Fruit fly (Drosophila melanogaster) whole organism, wandering third instar larva: ENCODE measurements around the gene Kal1.

Experiments used
- Abd-B ChIP-seq: fragments of >200 bp; optimal IDR thresholded peaks from 2 replicates; lab custom pipeline; 2017; ENCODE audit warnings: missing biosample characterization, missing genetic modification characterization
- CG32264 ChIP-seq: fragments of 200-800 bp; sonication (Bioruptor generic); optimal IDR thresholded peaks from 2 replicates; lab custom pipeline; 2016; ENCODE audit warnings: missing biosample characterization, missing genetic modification characterization
- CG9705 ChIP-seq: fragments of 200-800 bp; sonication (Bioruptor generic); optimal IDR thresholded peaks from 2 replicates; lab custom pipeline; 2018; ENCODE audit warnings: missing biosample characterization, mild to moderate bottlenecking, missing genetic modification characterization
- CrebA ChIP-seq: fragments of 200-800 bp; sonication (Bioruptor generic); optimal IDR thresholded peaks from 2 replicates; lab custom pipeline; 2016; ENCODE audit warnings: missing biosample characterization, mild to moderate bottlenecking, missing genetic modification characterization, borderline replicate concordance
- Dfd ChIP-seq: fragments of >200 bp; optimal IDR thresholded peaks from 2 replicates; lab custom pipeline; 2017; ENCODE audit warnings: missing biosample characterization, missing genetic modification characterization
- Dif ChIP-seq: fragments of 200-275, 200-300 bp; sonication (Bioruptor generic); optimal IDR thresholded peaks from 2 replicates; lab custom pipeline; 2018; ENCODE audit warnings: missing biosample characterization, missing genetic modification characterization; ENCODE audit not compliant: partially characterized antibody
- HLH106 ChIP-seq: fragments of 200-800 bp; optimal IDR thresholded peaks from 3 replicates; lab custom pipeline; 2019; ENCODE audit warnings: missing biosample characterization, mild to moderate bottlenecking, missing genetic modification characterization, moderate library complexity
- Hnf4 ChIP-seq: fragments of 200-800 bp; sonication (Bioruptor generic); optimal IDR thresholded peaks from 2 replicates; lab custom pipeline; 2016; ENCODE audit warnings: missing biosample characterization, mild to moderate bottlenecking, missing genetic modification characterization
- Hr78 ChIP-seq: fragments of >200 bp; optimal IDR thresholded peaks from 2 replicates; lab custom pipeline; 2017; ENCODE audit warnings: missing biosample characterization, missing genetic modification characterization
- Hr83 ChIP-seq: fragments of 200-300 bp; sonication (Bioruptor generic); optimal IDR thresholded peaks from 2 replicates; lab custom pipeline; 2016; ENCODE audit warnings: missing biosample characterization, mild to moderate bottlenecking, missing genetic modification characterization, moderate library complexity; ENCODE audit not compliant: poor library complexity, severe bottlenecking
- Jra ChIP-seq: sonication (Bioruptor generic); optimal IDR thresholded peaks from 2 replicates; lab custom pipeline; 2016; ENCODE audit warnings: missing biosample characterization, missing genetic modification characterization
- Mio ChIP-seq: sonication (Bioruptor generic); optimal IDR thresholded peaks from 2 replicates; lab custom pipeline; 2016; ENCODE audit warnings: missing biosample characterization, missing genetic modification characterization
- Myc ChIP-seq: fragments of >200 bp; optimal IDR thresholded peaks from 2 replicates; lab custom pipeline; 2017
- N ChIP-seq: fragments of >200 bp; optimal IDR thresholded peaks from 2 replicates; lab custom pipeline; 2018; ENCODE audit warnings: missing biosample characterization, missing external identifiers, missing genetic modification characterization
- OdsH ChIP-seq: fragments of 200-800 bp; sonication (Bioruptor generic); optimal IDR thresholded peaks from 2 replicates; lab custom pipeline; 2016; ENCODE audit warnings: missing biosample characterization, mild to moderate bottlenecking, missing genetic modification characterization
- Sp1 ChIP-seq: fragments of 200-800 bp; sonication (Bioruptor generic); optimal IDR thresholded peaks from 3 replicates; lab custom pipeline; 2019; ENCODE audit warnings: missing biosample characterization, mild to moderate bottlenecking, missing genetic modification characterization, moderate library complexity
- Vsx2 ChIP-seq: fragments of 200-300, 225-300 bp; sonication (Bioruptor generic); optimal IDR thresholded peaks from 2 replicates; lab custom pipeline; 2018; ENCODE audit warnings: missing biosample characterization, missing genetic modification characterization; ENCODE audit not compliant: partially characterized antibody
- br ChIP-seq: fragments of 200-800 bp; sonication (Bioruptor generic); optimal IDR thresholded peaks from 2 replicates; lab custom pipeline; 2016; ENCODE audit warnings: missing biosample characterization, missing genetic modification characterization
- brk ChIP-seq: fragments of 200-800 bp; sonication (Bioruptor generic); optimal IDR thresholded peaks from 2 replicates; lab custom pipeline; 2016; ENCODE audit warnings: missing biosample characterization, mild to moderate bottlenecking, missing genetic modification characterization
- dl ChIP-seq, 2 experiments: fragments of 175-275, 200-275 bp in 1 of 2; fragments of 200-275 bp in 1 of 2; sonication (Bioruptor generic); optimal IDR thresholded peaks; lab custom pipeline; 2018; ENCODE audit warnings: mild to moderate bottlenecking in 2 of 2, missing biosample characterization in 2 of 2, missing genetic modification characterization in 2 of 2, moderate library complexity in 2 of 2; ENCODE audit not compliant: partially characterized antibody in 2 of 2, insufficient read depth in 1 of 2
- dmrt93B ChIP-seq: fragments of 200-800 bp; sonication (Bioruptor generic); optimal IDR thresholded peaks from 2 replicates; lab custom pipeline; 2018; ENCODE audit warnings: missing biosample characterization, mild to moderate bottlenecking, missing genetic modification characterization
- dsf ChIP-seq: sonication (Bioruptor generic); optimal IDR thresholded peaks from 2 replicates; lab custom pipeline; 2016; ENCODE audit warnings: missing biosample characterization, missing genetic modification characterization, borderline replicate concordance
- ey ChIP-seq: fragments of 200-800 bp; sonication (Bioruptor generic); optimal IDR thresholded peaks from 2 replicates; lab custom pipeline; 2016; ENCODE audit warnings: missing biosample characterization, missing genetic modification characterization
- foxo ChIP-seq, 2 experiments: fragments of 200-800 bp; sonication (Bioruptor generic); optimal IDR thresholded peaks; 2 replicates in 1 of 2; 3 replicates in 1 of 2; lab custom pipeline; 2016 to 2017; ENCODE audit warnings: missing biosample characterization in 2 of 2, missing genetic modification characterization in 2 of 2
- fru ChIP-seq: fragments of 200-800 bp; sonication (Bioruptor generic); optimal IDR thresholded peaks from 3 replicates; lab custom pipeline; 2016; ENCODE audit warnings: missing biosample characterization, mild to moderate bottlenecking, missing genetic modification characterization
- h ChIP-seq: fragments of 200-800 bp; sonication (Bioruptor generic); optimal IDR thresholded peaks from 3 replicates; lab custom pipeline; 2016; ENCODE audit warnings: missing biosample characterization, mild to moderate bottlenecking, missing genetic modification characterization
- jim ChIP-seq: fragments of 175-275, 200-325 bp; sonication (Bioruptor generic); optimal IDR thresholded peaks from 2 replicates; lab custom pipeline; 2016; ENCODE audit warnings: missing biosample characterization, mild to moderate bottlenecking, missing genetic modification characterization
- pan ChIP-seq: fragments of >200 bp; optimal IDR thresholded peaks from 2 replicates; lab custom pipeline; 2017
- psq ChIP-seq: fragments of 200-800 bp; sonication (Bioruptor generic); optimal IDR thresholded peaks from 3 replicates; lab custom pipeline; 2017; ENCODE audit warnings: missing biosample characterization, mild to moderate bottlenecking, missing genetic modification characterization, moderate library complexity
- rgr ChIP-seq: fragments of 200-800 bp; sonication (Bioruptor generic); optimal IDR thresholded peaks from 3 replicates; lab custom pipeline; 2016; ENCODE audit warnings: missing biosample characterization, mild to moderate bottlenecking, missing genetic modification characterization
- sage ChIP-seq: fragments of 200-800 bp; sonication (Bioruptor generic); optimal IDR thresholded peaks from 2 replicates; lab custom pipeline; 2016; ENCODE audit warnings: missing biosample characterization, mild to moderate bottlenecking, missing genetic modification characterization
- sv ChIP-seq: fragments of 200-800 bp; sonication (Bioruptor generic); optimal IDR thresholded peaks from 3 replicates; lab custom pipeline; 2016; ENCODE audit warnings: missing biosample characterization, missing genetic modification characterization
- tai ChIP-seq: sonication (Bioruptor generic); optimal IDR thresholded peaks from 2 replicates; lab custom pipeline; 2016; ENCODE audit warnings: missing biosample characterization, missing genetic modification characterization
- woc ChIP-seq: sonication (Bioruptor generic); optimal IDR thresholded peaks from 2 replicates; lab custom pipeline; 2016; ENCODE audit warnings: missing biosample characterization, mild to moderate bottlenecking, missing genetic modification characterization

Kal1 gene

DNA sequence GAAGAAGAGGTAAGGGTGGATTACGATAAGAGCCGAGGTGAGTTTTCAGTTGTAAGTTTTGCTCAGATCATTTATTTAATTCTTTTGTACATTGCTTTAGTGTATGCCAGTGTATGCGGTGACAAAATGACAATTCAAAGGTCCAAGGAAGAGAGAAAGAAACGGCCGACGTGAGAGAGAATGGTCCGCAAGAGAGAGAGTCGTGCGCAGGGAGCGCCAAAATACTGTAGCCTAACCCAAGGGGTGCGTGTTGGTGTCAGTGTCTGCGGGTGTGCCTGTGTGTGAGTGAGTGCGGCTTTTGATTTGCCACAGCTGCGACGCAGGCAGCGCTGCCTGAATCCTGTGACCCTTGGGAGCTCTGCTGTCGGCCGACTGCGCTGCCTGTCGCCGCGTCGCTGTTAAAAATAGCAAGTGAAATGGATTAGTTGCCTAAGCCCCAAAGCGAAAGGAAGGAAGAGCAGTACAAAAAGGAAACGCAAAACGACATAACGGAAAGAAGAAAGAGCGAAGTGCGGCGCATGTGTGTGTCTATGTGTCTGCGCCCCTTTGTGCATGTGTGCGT lies 48.5 kb upstream of the Kal1 start:
- TF ChIP-seq dl (GFP tag; optimal IDR thresholded peaks at IDR 0.05; lab: Kevin White, UChicago; ENCODE audit: insufficient read depth in 1 of 2, partially characterized antibody in 2 of 2) (no peak), dmrt93B (GFP tag; lab: Kevin White, UChicago) (no peak), psq (peak; percentile 61), dsf (no peak)

DNA sequence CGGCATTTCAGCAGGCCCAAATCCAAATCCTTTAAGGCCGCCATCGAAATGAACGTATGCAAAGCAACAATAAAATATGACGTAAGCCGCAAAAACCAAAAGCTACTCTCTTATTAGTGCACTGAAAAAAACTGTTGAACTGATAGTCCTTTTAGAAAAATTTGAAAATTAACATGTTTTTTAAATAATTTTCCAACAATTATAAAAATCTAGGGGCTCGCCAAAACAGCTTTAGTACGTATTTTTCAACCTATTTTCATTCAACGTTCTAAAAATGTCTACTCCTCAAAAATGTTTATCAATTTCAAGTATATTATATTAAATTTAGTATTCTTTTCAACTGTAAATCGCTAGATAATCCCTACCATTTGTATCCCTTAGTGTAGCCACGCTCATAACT lies 47.8 kb upstream of the Kal1 start:
- TF ChIP-seq Mio (GFP tag; lab: Kevin White, UChicago) (no peak), Jra (GFP tag; lab: Kevin White, UChicago) (no peak), jim (GFP tag; lab: Kevin White, UChicago) (no peak), OdsH (GFP tag; lab: Kevin White, UChicago) (no peak), Vsx2 (GFP tag; lab: Kevin White, UChicago) (no peak), dsf (no peak), Dif (GFP tag; lab: Kevin White, UChicago) (no peak), dmrt93B (GFP tag; lab: Kevin White, UChicago) (no peak), Abd-B (GFP tag; lab: Kevin White, UChicago) (no peak), Hr78 (no peak), woc (GFP tag; lab: Kevin White, UChicago) (no peak), N (GFP tag; lab: Kevin White, UChicago) (no peak), Sp1 (GFP tag; lab: Kevin White, UChicago) (no peak), br (GFP tag; lab: Kevin White, UChicago) (no peak), HLH106 (tag; lab: Kevin White, UChicago) (no peak), dl (GFP tag; optimal IDR thresholded peaks at IDR 0.05; lab: Kevin White, UChicago; ENCODE audit: insufficient read depth in 1 of 2, partially characterized antibody in 2 of 2) (no peak)

- TF ChIP-seq dmrt93B (GFP tag; lab: Kevin White, UChicago) (peak; percentile 43), fru (GFP tag; lab: Kevin White, UChicago) (peak; percentile 70), h (GFP tag; lab: Kevin White, UChicago) (peak; percentile 81), psq (peak; percentile 62), pan (lab: Kevin White, UChicago) (peak; percentile 31), foxo (GFP tag; optimal IDR thresholded peaks at IDR 0.05; lab: Kevin White, UChicago) (peak; percentile 5 to 76), CrebA (GFP tag; lab: Kevin White, UChicago) (no peak), Hnf4 (GFP tag; lab: Kevin White, UChicago) (peak; percentile 5), br (GFP tag; lab: Kevin White, UChicago) (peak; percentile 73), jim (GFP tag; lab: Kevin White, UChicago) (no peak), sv (peak; percentile 83), OdsH (GFP tag; lab: Kevin White, UChicago) (peak; percentile 75), Hr83 (GFP tag; lab: Kevin White, UChicago) (no peak), Jra (GFP tag; lab: Kevin White, UChicago) (no peak), Dfd (GFP tag; lab: Kevin White, UChicago) (no peak), brk (GFP tag; lab: Kevin White, UChicago) (no peak), Vsx2 (GFP tag; lab: Kevin White, UChicago) (no peak), ey (GFP tag; lab: Kevin White, UChicago) (peak; percentile 80), sage (no peak), dsf (no peak), tai (GFP tag; lab: Kevin White, UChicago) (peak; percentile 26), Sp1 (GFP tag; lab: Kevin White, UChicago) (peak; percentile 49), Dif (GFP tag; lab: Kevin White, UChicago) (no peak), CG32264 (GFP tag; lab: Kevin White, UChicago) (peak; percentile 39), HLH106 (tag; lab: Kevin White, UChicago) (peak; percentile 55), Mio (GFP tag; lab: Kevin White, UChicago) (no peak), CG9705 (no peak), rgr (GFP tag; lab: Kevin White, UChicago) (peak; percentile 81), Myc (lab: Kevin White, UChicago) (no peak), woc (GFP tag; lab: Kevin White, UChicago) (peak; percentile 60)
- TF ChIP-seq, all 38 proteins: peak for 17
Observed at dm6 chr3R:24099039-24100026, 41.9 kb upstream of the Kal1 start.
